Fruit fly (Drosophila melanogaster) ovary, adult (tissue): ENCODE results near the gene CG4301.

Experiments used
- CG17801 ChIP-seq: fragments of 200-800 bp; optimal IDR thresholded peaks from 2 replicates; lab custom pipeline; 2019; ENCODE audit warnings: missing biosample characterization, mild to moderate bottlenecking, missing genetic modification characterization, moderate library complexity; ENCODE audit not compliant: partially characterized antibody

Gene CG4301

DNA sequence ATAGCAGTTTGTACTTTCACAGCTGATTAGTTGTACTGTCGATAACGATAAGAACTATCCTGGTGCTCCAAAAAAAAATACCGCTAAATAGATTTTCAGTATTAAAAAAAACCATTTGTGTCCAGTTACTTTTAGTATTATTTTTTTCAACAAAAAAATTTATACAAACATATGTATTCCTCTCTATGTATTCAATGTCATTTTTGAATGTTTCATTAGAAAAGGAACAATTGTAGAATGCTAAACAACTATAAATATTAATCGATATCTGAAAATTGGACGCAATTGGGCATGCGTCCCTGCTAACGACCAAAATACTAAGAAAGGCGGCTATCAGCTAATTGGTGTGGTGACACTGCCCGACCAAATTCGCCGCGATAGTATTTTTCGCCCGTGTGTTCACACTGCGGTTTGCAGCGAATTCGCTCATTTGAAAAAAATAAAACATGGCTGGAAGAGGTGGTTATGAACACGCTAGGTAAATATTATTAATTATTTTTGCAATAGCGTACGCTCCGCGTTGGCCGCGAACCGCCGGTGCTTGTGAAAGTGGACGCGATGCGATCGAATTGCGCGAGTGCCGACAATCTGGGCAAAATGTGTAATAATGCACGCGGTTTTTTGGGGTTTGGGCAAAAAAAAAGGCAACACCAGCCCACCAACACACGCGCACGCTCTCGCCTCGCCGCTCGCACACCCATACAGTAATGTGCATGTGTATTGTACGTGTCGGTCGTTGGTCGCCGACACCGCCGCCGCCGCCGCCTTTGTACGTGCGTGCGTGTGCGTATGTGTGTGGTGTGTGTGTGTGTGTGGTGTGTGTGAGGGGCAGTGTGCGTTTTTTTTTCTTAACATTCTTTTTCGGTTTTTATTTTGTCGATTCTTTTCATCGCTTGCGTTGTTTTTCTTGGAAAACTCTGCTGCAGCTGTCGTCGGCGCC lies 43.2 kb downstream of the CG4301 start, which contains the start of the genes CG34015 and eIF4H1:
TSS of gene CG34015 (minus strand) at position 51 of the 940 bp plus-strand sequence.
TSS of gene eIF4H1 (plus strand) at position 414 of the 940 bp plus-strand sequence.
- no peak for TF ChIP-seq CG17801

DNA sequence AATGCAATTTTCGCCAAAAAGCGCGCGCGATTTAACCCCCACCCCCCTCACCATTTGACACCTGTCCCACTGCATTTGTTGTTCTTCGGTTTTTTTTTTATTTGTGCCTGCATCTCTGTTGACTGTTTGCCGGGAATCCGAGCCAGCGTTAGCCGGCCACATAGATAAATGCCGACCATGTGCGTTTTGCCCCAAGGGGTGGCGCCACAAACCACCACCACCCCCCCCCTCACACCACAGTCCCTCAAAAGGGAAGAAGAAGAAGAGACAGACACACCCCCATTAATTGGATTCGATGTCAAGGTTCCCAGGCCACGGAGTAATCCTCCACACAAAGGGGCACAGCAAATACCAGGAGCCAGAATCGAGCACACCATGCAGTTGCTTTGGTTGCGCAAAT lies 44.0 kb downstream of the CG4301 start:
- TF ChIP-seq CG17801: no peak

DNA sequence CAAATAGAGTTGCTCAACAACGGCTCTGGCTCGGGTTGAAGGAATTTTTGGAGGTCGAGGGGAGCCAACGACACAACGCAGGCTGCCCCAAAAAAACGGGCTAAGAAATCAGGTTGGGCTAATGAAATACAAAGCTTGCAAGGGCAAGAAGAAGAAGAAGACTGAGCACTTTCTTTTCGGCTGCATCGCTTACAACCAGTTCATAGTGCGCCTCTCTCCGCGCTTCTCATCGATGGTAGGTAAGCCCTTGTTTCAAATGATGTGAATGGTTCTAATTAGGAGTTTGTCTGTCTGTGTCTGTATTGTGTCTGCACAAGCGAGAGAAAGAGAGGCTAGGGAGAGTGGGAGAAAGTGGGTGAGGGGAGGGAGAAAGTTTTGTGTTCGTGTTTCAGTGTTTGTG lies 51.3 kb downstream of the CG4301 start:
- no peak for TF ChIP-seq CG17801

DNA sequence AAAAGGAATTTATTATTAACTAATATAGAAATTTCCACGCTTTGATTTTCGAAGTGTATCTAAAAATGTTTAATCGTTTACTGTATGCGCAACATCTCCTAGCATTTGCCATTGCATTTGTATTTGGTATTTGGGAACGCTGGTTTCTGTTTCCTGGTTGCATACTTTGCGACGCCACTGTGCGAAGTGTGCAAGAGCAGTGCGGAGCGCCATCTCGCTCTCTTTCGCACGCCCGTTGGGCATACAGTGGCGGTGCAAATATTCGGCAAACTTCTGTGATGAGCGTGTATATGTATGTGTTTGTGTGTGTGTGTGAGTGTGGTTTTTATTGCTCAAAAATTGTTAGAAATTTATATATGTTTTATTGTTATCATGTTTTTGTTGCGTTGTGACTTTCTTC lies 53.2 kb downstream of the CG4301 start:
- TF ChIP-seq CG17801: no peak
